Worm (Caenorhabditis elegans) whole organism, mixed stage, embryonic: ENCODE results near the gene Y57G11C.38.

Experiments used
- blmp-1 ChIP-seq: fragments of 150-350 bp; optimal IDR thresholded peaks from 2 replicates; lab custom pipeline; 2014; ENCODE audit warnings: missing biosample characterization, missing genetic modification characterization
- ceh-83 ChIP-seq: fragments of 200-800 bp; sonication (Bioruptor generic); optimal IDR thresholded peaks from 2 replicates; lab custom pipeline; 2018; ENCODE audit warnings: mild to moderate bottlenecking, missing genetic modification characterization, missing compliant biosample characterization
- ces-1 ChIP-seq: fragments of 150-350 bp; optimal IDR thresholded peaks from 2 replicates; lab custom pipeline; 2014; ENCODE audit warnings: missing biosample characterization, missing genetic modification reagents, missing genetic modification characterization
- cnd-1 ChIP-seq: fragments of 200-800 bp; sonication (Bioruptor generic); optimal IDR thresholded peaks from 2 replicates; lab custom pipeline; 2018; ENCODE audit warnings: mild to moderate bottlenecking, missing genetic modification characterization, missing compliant biosample characterization
- lin-13 ChIP-seq: fragments of 150-350 bp; optimal IDR thresholded peaks from 2 replicates; lab custom pipeline; 2014; ENCODE audit warnings: missing biosample characterization, missing genetic modification characterization
- mep-1 ChIP-seq: fragments of 150-350 bp; optimal IDR thresholded peaks from 2 replicates; lab custom pipeline; 2017; ENCODE audit warnings: missing biosample characterization, missing genetic modification reagents, missing genetic modification characterization, inconsistent platforms
- nhr-12 ChIP-seq: fragments of 150-350 bp; optimal IDR thresholded peaks from 2 replicates; lab custom pipeline; 2014; ENCODE audit warnings: missing biosample characterization, missing genetic modification characterization
- nhr-237 ChIP-seq: fragments of 150-350 bp; optimal IDR thresholded peaks from 2 replicates; lab custom pipeline; 2014; ENCODE audit warnings: missing biosample characterization, missing genetic modification characterization
- pha-4 ChIP-seq: fragments of 150-350 bp; optimal IDR thresholded peaks from 2 replicates; lab custom pipeline; 2018; ENCODE audit warnings: missing biosample characterization, missing genetic modification reagents, missing genetic modification characterization
- snpc-4 ChIP-seq: fragments of 150-350 bp; optimal IDR thresholded peaks from 2 replicates; lab custom pipeline; 2014; ENCODE audit warnings: missing biosample characterization, missing genetic modification characterization
- unc-39 ChIP-seq: fragments of 150-350 bp; optimal IDR thresholded peaks from 2 replicates; lab custom pipeline; 2014; ENCODE audit warnings: missing biosample characterization, missing genetic modification characterization
- unc-62 ChIP-seq: fragments of 150-350 bp; optimal IDR thresholded peaks from 2 replicates; lab custom pipeline; 2014; ENCODE audit warnings: missing biosample characterization, missing genetic modification reagents, missing genetic modification characterization
- ztf-11 ChIP-seq: fragments of 150-350 bp; optimal IDR thresholded peaks from 2 replicates; lab custom pipeline; 2014; ENCODE audit warnings: missing biosample characterization, missing genetic modification characterization

DNA sequence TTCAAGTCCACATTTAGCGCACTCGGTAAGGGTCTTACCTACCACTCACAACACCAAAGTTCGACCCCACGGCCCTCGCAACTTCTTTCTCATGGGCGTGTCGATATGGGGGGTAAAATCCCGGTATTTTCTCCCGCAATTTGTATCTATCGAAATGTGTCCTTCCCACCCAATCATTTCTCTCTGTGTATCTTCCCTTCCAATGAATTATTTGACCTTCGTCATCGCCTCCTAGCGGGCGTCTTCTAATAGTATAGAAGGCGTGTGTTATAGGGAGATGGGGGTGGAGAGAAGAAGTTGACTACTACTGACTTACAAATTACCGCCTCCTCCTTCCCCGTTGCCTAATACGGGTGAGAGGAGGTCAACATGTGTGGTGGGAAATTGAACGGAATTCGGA, 14.4 kb downstream of the Y57G11C.38 start:
- no peak for TF ChIP-seq pha-4 (tag; lab: Kevin White, UChicago)
- TF ChIP-seq lin-13 (tag; lab: Kevin White, UChicago) = no peak
- TF ChIP-seq ces-1 (GFP tag; lab: Kevin White, UChicago) = peak; percentile 66
- TF ChIP-seq ztf-11 = no peak
- no peak for TF ChIP-seq nhr-237 (tag; lab: Kevin White, UChicago)
- no peak for TF ChIP-seq blmp-1 (tag; lab: Kevin White, UChicago)
- no peak for TF ChIP-seq nhr-12
- no peak for TF ChIP-seq unc-39 (tag; lab: Kevin White, UChicago)
- no peak for TF ChIP-seq unc-62 (GFP tag; lab: Kevin White, UChicago)
- peak; percentile 4 for TF ChIP-seq cnd-1 (tag; lab: Kevin White, UChicago)
- no peak for TF ChIP-seq ceh-83 (GFP tag; lab: Kevin White, UChicago)
- TF ChIP-seq mep-1 = no peak
- TF ChIP-seq snpc-4 = no peak
